Fruit fly (Drosophila melanogaster): ENCODE measurements around the gene CG31200.

The CG31200 gene

DNA sequence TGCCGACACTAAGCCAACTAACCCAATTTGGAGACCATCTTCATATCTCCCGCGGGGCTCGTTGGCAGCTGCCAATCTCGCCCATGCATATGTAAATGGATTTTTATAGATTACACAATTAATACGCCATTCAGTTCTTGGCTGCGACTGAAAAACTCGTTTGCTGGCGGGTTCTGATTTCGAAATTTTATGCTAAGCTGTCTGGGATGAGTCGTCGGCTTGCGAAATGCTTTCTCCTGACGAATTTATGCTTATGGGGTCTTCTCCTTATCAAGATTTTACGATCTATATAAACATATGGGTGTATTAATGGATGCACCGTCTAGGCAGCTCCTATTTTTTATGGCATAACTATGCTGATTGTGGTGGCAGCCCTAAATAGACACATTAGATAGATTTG lies 6.1 kb downstream of the CG31200 start, which contains the start of gene CG17267:
TSS of gene CG17267 (minus strand) at position 101 of the 400 bp plus-strand sequence.
- TF ChIP-seq Atf-2 (GFP tag; optimal IDR thresholded peaks at IDR 0.05): no peak
- no peak for TF ChIP-seq fd3F (GFP tag; optimal IDR thresholded peaks at IDR 0.05)
- no peak for TF ChIP-seq lola (GFP tag; optimal IDR thresholded peaks at IDR 0.05)
- TF ChIP-seq Med (GFP tag): peak; percentile 16
- no peak for TF ChIP-seq Nf-YC (tag; optimal IDR thresholded peaks at IDR 0.05)
- no peak for TF ChIP-seq chm (GFP tag; IDR thresholded peaks at IDR 0.05)
- TF ChIP-seq CG15011 (GFP tag; optimal IDR thresholded peaks at IDR 0.05): no peak

DNA sequence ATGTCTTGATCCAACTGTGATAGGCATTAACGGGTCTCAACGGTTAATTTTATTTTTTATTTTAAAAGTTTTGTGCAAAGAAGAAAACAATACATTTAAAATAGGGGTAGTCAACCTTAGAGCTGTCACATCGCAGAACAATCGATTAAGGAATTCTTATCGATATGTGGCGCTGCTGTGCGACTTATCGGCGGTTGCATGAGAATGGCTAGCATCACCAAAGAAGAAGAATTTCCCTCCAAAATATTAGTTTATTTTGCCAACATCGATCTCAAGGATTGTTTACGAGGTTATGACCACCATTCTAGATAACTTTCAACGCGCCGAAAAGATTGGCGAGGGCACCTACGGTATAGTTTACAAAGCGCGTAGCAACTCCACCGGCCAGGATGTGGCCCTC lies 9.7 kb downstream of the CG31200 start, which contains the start of gene Cdk2:
TSS of gene Cdk2 (plus strand) at position 219 of the 400 bp plus-strand sequence.
- no peak for TF ChIP-seq H15 (GFP tag; IDR thresholded peaks at IDR 0.05)
- peak; percentile 12 to 23 for TF ChIP-seq dpn (GFP tag; optimal IDR thresholded peaks at IDR 0.05)
- no peak for TF ChIP-seq cas (GFP tag; IDR thresholded peaks at IDR 0.05)
- TF ChIP-seq CG2678 (tag; optimal IDR thresholded peaks at IDR 0.05): no peak
- TF ChIP-seq CG4617 (GFP tag; optimal IDR thresholded peaks at IDR 0.05; ENCODE audit: borderline replicate concordance): peak; percentile 63
- TF ChIP-seq gro (GFP tag; optimal IDR thresholded peaks at IDR 0.05): peak; percentile 3
- TF ChIP-seq Lpt (GFP tag; optimal IDR thresholded peaks at IDR 0.05): no peak
- TF ChIP-seq pros (GFP tag; optimal IDR thresholded peaks at IDR 0.05): no peak
- no peak for TF ChIP-seq ken (GFP tag; IDR thresholded peaks at IDR 0.05)
- TF ChIP-seq dimm (GFP tag; IDR thresholded peaks at IDR 0.05): no peak
- peak; percentile 19 for TF ChIP-seq shn (GFP tag; optimal IDR thresholded peaks at IDR 0.05)
- TF ChIP-seq Hand (GFP tag; optimal IDR thresholded peaks at IDR 0.05): no peak
- TF ChIP-seq repo (GFP tag; optimal IDR thresholded peaks at IDR 0.05): no peak
- TF ChIP-seq CG4328 (GFP tag; optimal IDR thresholded peaks at IDR 0.05): no peak
- TF ChIP-seq Abd-B (GFP tag; optimal IDR thresholded peaks at IDR 0.05): no peak
- TF ChIP-seq MESR4 (GFP tag; optimal IDR thresholded peaks at IDR 0.05): peak; percentile 64
- no peak for TF ChIP-seq CG6765 (GFP tag; optimal IDR thresholded peaks at IDR 0.05)
- no peak for TF ChIP-seq aop (GFP tag; IDR thresholded peaks at IDR 0.05)
- TF ChIP-seq Eip74EF (GFP tag; optimal IDR thresholded peaks at IDR 0.05): no peak
- no peak for TF ChIP-seq CG12744 (GFP tag; optimal IDR thresholded peaks at IDR 0.05)
- TF ChIP-seq HLH4C (GFP tag; IDR thresholded peaks at IDR 0.05; ENCODE audit: partially characterized antibody): peak; percentile 85
- peak; percentile 84 for TF ChIP-seq zen2 (GFP tag; IDR thresholded peaks at IDR 0.05; ENCODE audit: partially characterized antibody)
- no peak for TF ChIP-seq ems (GFP tag; optimal IDR thresholded peaks at IDR 0.05)
- TF ChIP-seq CG18764 (GFP tag; optimal IDR thresholded peaks at IDR 0.05): no peak
- no peak for TF ChIP-seq CG14965 (GFP tag; optimal IDR thresholded peaks at IDR 0.05; ENCODE audit: borderline replicate concordance)
- TF ChIP-seq CG7372 (GFP tag; IDR thresholded peaks at IDR 0.05): no peak
- no peak for TF ChIP-seq br (optimal IDR thresholded peaks at IDR 0.05)
- TF ChIP-seq pan (optimal IDR thresholded peaks at IDR 0.05): no peak
- no peak for TF ChIP-seq pan (GFP tag; optimal IDR thresholded peaks at IDR 0.05 in 1 of 2, IDR thresholded peaks at IDR 0.05 in 1 of 2)
- TF ChIP-seq btn (GFP tag; optimal IDR thresholded peaks at IDR 0.05): no peak
- no peak for TF ChIP-seq ap (GFP tag; IDR thresholded peaks at IDR 0.05)
- TF ChIP-seq ind (GFP tag; optimal IDR thresholded peaks at IDR 0.05): no peak
- no peak for TF ChIP-seq D19A (tag; optimal IDR thresholded peaks at IDR 0.05)
- no peak for TF ChIP-seq CG11247 (GFP tag; IDR thresholded peaks at IDR 0.05)
- TF ChIP-seq gfzf (GFP tag; optimal IDR thresholded peaks at IDR 0.05): peak; percentile 1
- TF ChIP-seq CG17568 (GFP tag; optimal IDR thresholded peaks at IDR 0.05): no peak
- no peak for TF ChIP-seq bab2 (GFP tag; optimal IDR thresholded peaks at IDR 0.05)
- TF ChIP-seq CG7987 (GFP tag; optimal IDR thresholded peaks at IDR 0.05): no peak
- peak; percentile 74 for TF ChIP-seq CG2129 (GFP tag; IDR thresholded peaks at IDR 0.05; ENCODE audit: partially characterized antibody)
- TF ChIP-seq Bteb2 (GFP tag; optimal IDR thresholded peaks at IDR 0.05): no peak
- TF ChIP-seq CG6689 (GFP tag; IDR thresholded peaks at IDR 0.05): no peak
- TF ChIP-seq sna (GFP tag; IDR thresholded peaks at IDR 0.05; ENCODE audit: partially characterized antibody): peak; percentile 87
- TF ChIP-seq Bdp1 (GFP tag; optimal IDR thresholded peaks at IDR 0.05): no peak
